Fruit fly (Drosophila melanogaster) whole organism, embryonic: Measurements from ENCODE around the gene CG33331.

ENCODE experiments used
- Bdp1 ChIP-seq: fragments of 200-800 bp; sonication (Bioruptor generic); optimal IDR thresholded peaks from 3 replicates; lab custom pipeline; 2016; ENCODE audit warnings: missing biosample characterization, missing genetic modification characterization
- Bgb ChIP-seq: fragments of 200-800 bp; sonication (Bioruptor generic); IDR thresholded peaks from 2 replicates; pipeline ENCODE4 v1.3.6; 2022; ENCODE audit warnings: missing biosample characterization, missing genetic modification characterization; ENCODE audit not compliant: partially characterized antibody
- Bteb2 ChIP-seq: fragments of 200-800 bp; sonication (Bioruptor generic); optimal IDR thresholded peaks from 2 replicates; lab custom pipeline; 2016; ENCODE audit warnings: missing biosample characterization, missing genetic modification characterization
- CG12071 ChIP-seq: fragments of 200-800 bp; sonication (Bioruptor generic); optimal IDR thresholded peaks from 3 replicates; lab custom pipeline; 2018; ENCODE audit warnings: missing biosample characterization, mild to moderate bottlenecking, missing genetic modification characterization
- CG12219 ChIP-seq: fragments of 200-800 bp; sonication (Bioruptor generic); optimal IDR thresholded peaks from 3 replicates; lab custom pipeline; 2018; ENCODE audit warnings: missing biosample characterization, mild to moderate bottlenecking, missing genetic modification characterization
- CG12659 ChIP-seq: fragments of 200-800 bp; sonication (Bioruptor generic); optimal IDR thresholded peaks from 3 replicates; lab custom pipeline; 2017; ENCODE audit warnings: mild to moderate bottlenecking, missing biosample characterization, missing genetic modification reagents, missing genetic modification characterization
- CG14050 ChIP-seq: fragments of 200-800 bp; sonication (Bioruptor generic); IDR thresholded peaks from 3 replicates; pipeline ENCODE4 v1.3.6; 2022; ENCODE audit warnings: missing biosample characterization, missing genetic modification characterization
- CG15479 ChIP-seq: fragments of 200-800 bp; sonication (Bioruptor generic); optimal IDR thresholded peaks from 3 replicates; lab custom pipeline; 2019; ENCODE audit warnings: missing biosample characterization, mild to moderate bottlenecking, missing genetic modification characterization, moderate library complexity
- CG15601 ChIP-seq: fragments of 200-800 bp; sonication (Bioruptor generic); optimal IDR thresholded peaks from 3 replicates; lab custom pipeline; 2019; ENCODE audit warnings: missing biosample characterization, mild to moderate bottlenecking, missing genetic modification characterization, moderate library complexity
- CG2678 ChIP-seq: fragments of 200-800 bp; sonication (Bioruptor generic); optimal IDR thresholded peaks from 3 replicates; lab custom pipeline; 2019; ENCODE audit warnings: missing biosample characterization, mild to moderate bottlenecking, missing genetic modification characterization, moderate library complexity
- CG31224 ChIP-seq: fragments of 200-800 bp; sonication (Bioruptor generic); IDR thresholded peaks from 2 replicates; pipeline ENCODE4 v1.3.6; 2022; ENCODE audit warnings: missing biosample characterization, missing genetic modification characterization
- CG3838 ChIP-seq: fragments of 200-800 bp; sonication (Bioruptor generic); optimal IDR thresholded peaks from 3 replicates; lab custom pipeline; 2016; ENCODE audit warnings: missing biosample characterization, missing genetic modification characterization
- CG3995 ChIP-seq: fragments of 200-800 bp; sonication (Bioruptor generic); optimal IDR thresholded peaks from 3 replicates; lab custom pipeline; 2016; ENCODE audit warnings: missing biosample characterization, missing genetic modification characterization
- CG4617 ChIP-seq: fragments of 200-800 bp; sonication (Bioruptor generic); optimal IDR thresholded peaks from 3 replicates; lab custom pipeline; 2016; ENCODE audit warnings: missing biosample characterization, missing genetic modification characterization, borderline replicate concordance
- CG4707 ChIP-seq: fragments of 200-800 bp; sonication (Bioruptor generic); optimal IDR thresholded peaks from 2 replicates; lab custom pipeline; 2018; ENCODE audit warnings: missing biosample characterization, mild to moderate bottlenecking, missing genetic modification characterization, moderate library complexity
- CG4820 ChIP-seq: fragments of 200-800 bp; sonication (Bioruptor generic); optimal IDR thresholded peaks from 3 replicates; lab custom pipeline; 2016; ENCODE audit warnings: missing biosample characterization, missing genetic modification characterization
- CG7839 ChIP-seq: fragments of 200-800 bp; sonication (Bioruptor generic); optimal IDR thresholded peaks from 3 replicates; lab custom pipeline; 2018; ENCODE audit warnings: missing biosample characterization, mild to moderate bottlenecking, missing genetic modification characterization, moderate library complexity
- CG8388 ChIP-seq: fragments of 200-800 bp; sonication (Bioruptor generic); optimal IDR thresholded peaks from 2 replicates; lab custom pipeline; 2019; ENCODE audit warnings: missing biosample characterization, mild to moderate bottlenecking, missing genetic modification characterization, moderate library complexity
- CG8944 ChIP-seq: fragments of 200-800 bp; sonication (Bioruptor generic); optimal IDR thresholded peaks from 3 replicates; lab custom pipeline; 2016; ENCODE audit warnings: missing biosample characterization, missing genetic modification characterization
- CG9215 ChIP-seq: fragments of 200-800 bp; sonication (Bioruptor generic); IDR thresholded peaks from 2 replicates; pipeline ENCODE4 v1.3.6; 2022; ENCODE audit warnings: missing biosample characterization, missing genetic modification characterization
- Chrac-16 ChIP-seq: fragments of 200-800 bp; sonication (Bioruptor generic); optimal IDR thresholded peaks from 3 replicates; lab custom pipeline; 2016; ENCODE audit warnings: missing biosample characterization, missing genetic modification characterization
- Dad ChIP-seq: fragments of 200-800 bp; sonication (Bioruptor generic); optimal IDR thresholded peaks from 3 replicates; lab custom pipeline; 2016; ENCODE audit warnings: missing biosample characterization, missing genetic modification characterization
- Doc3 ChIP-seq: fragments of 200-800 bp; sonication (Bioruptor generic); IDR thresholded peaks from 3 replicates; pipeline ENCODE4 v1.3.6; 2022; ENCODE audit warnings: missing biosample characterization, missing genetic modification characterization; ENCODE audit not compliant: partially characterized antibody
- Ets65A ChIP-seq: fragments of 200-800 bp; sonication (Bioruptor generic); peaks from one replicate; lab custom pipeline; 2016; ENCODE audit warnings: missing biosample characterization, missing genetic modification characterization
- Ets97D ChIP-seq: fragments of 200-800 bp; sonication (Bioruptor generic); optimal IDR thresholded peaks from 3 replicates; lab custom pipeline; 2016; ENCODE audit warnings: missing biosample characterization, missing genetic modification characterization
- Side ChIP-seq: fragments of 200-800 bp; sonication (Bioruptor generic); optimal IDR thresholded peaks from 2 replicates; lab custom pipeline; 2016; ENCODE audit warnings: missing biosample characterization, missing genetic modification characterization
- TFAM ChIP-seq: fragments of 200-800 bp; sonication (Bioruptor generic); optimal IDR thresholded peaks from 2 replicates; lab custom pipeline; 2017; ENCODE audit warnings: missing biosample characterization, missing genetic modification characterization, inconsistent platforms
- Taf1 ChIP-seq: fragments of 200-800 bp; sonication (Bioruptor generic); IDR thresholded peaks from 2 replicates; pipeline ENCODE4 v1.3.6; 2022; ENCODE audit warnings: missing biosample characterization, missing genetic modification characterization
- ab ChIP-seq: fragments of 200-800 bp; sonication (Bioruptor generic); optimal IDR thresholded peaks from 2 replicates; lab custom pipeline; 2016; ENCODE audit warnings: missing biosample characterization, missing genetic modification characterization
- ase ChIP-seq: fragments of 200-800 bp; sonication (Bioruptor generic); IDR thresholded peaks from 3 replicates; pipeline ENCODE4 v1.3.6; 2022; ENCODE audit warnings: missing biosample characterization, missing genetic modification characterization
- ash1 ChIP-seq: fragments of 200-800 bp; sonication (Bioruptor generic); optimal IDR thresholded peaks from 2 replicates; lab custom pipeline; 2018; ENCODE audit warnings: missing biosample characterization, mild to moderate bottlenecking, missing genetic modification characterization
- bbx ChIP-seq: fragments of 200-800 bp; sonication (Bioruptor generic); IDR thresholded peaks from 2 replicates; pipeline ENCODE4 v1.3.6; 2022; ENCODE audit warnings: missing biosample characterization, missing genetic modification characterization; ENCODE audit not compliant: partially characterized antibody
- bigmax ChIP-seq: fragments of 200-800 bp; sonication (Bioruptor generic); optimal IDR thresholded peaks from 2 replicates; lab custom pipeline; 2018; ENCODE audit warnings: missing biosample characterization, mild to moderate bottlenecking, missing genetic modification characterization
- btn ChIP-seq: fragments of 200-800 bp; sonication (Bioruptor generic); optimal IDR thresholded peaks from 2 replicates; lab custom pipeline; 2016; ENCODE audit warnings: missing biosample characterization, missing genetic modification characterization
- ci ChIP-seq: fragments of 200-800 bp; sonication (Bioruptor generic); IDR thresholded peaks from 3 replicates; pipeline ENCODE4 v1.3.6; 2022; ENCODE audit warnings: missing biosample characterization, missing genetic modification characterization
- ems ChIP-seq: fragments of 200-800 bp; sonication (Bioruptor generic); optimal IDR thresholded peaks from 3 replicates; lab custom pipeline; 2016; ENCODE audit warnings: missing biosample characterization, missing genetic modification characterization
- eve ChIP-seq, 2 experiments: fragments of >200 bp; optimal IDR thresholded peaks; 2 replicates each; lab custom pipeline; 2017; ENCODE audit warnings: missing biosample characterization in 2 of 2, missing genetic modification characterization in 2 of 2
- gfzf ChIP-seq: fragments of 200-800 bp; sonication (Bioruptor generic); optimal IDR thresholded peaks from 2 replicates; lab custom pipeline; 2016; ENCODE audit warnings: missing biosample characterization, mild to moderate bottlenecking, missing genetic modification characterization, moderate library complexity
- gro ChIP-seq: fragments of 200-800 bp; sonication (Bioruptor generic); optimal IDR thresholded peaks from 2 replicates; lab custom pipeline; 2016; ENCODE audit warnings: missing biosample characterization, missing genetic modification characterization
- knrl ChIP-seq: fragments of 200-800 bp; sonication (Bioruptor generic); IDR thresholded peaks from 3 replicates; pipeline ENCODE4 v1.3.6; 2022; ENCODE audit warnings: missing biosample characterization, missing genetic modification characterization; ENCODE audit not compliant: partially characterized antibody
- lov ChIP-seq, 2 experiments: fragments of 200-800 bp in 1 of 2; fragments of >200 bp in 1 of 2; sonication (Bioruptor generic) in 1 of 2; IDR thresholded peaks in 1 of 2; optimal IDR thresholded peaks in 1 of 2; 2 replicates in 1 of 2; 3 replicates in 1 of 2; pipeline versions ENCODE4 v1.3.6 to Lab custom; 2017 to 2022; ENCODE audit warnings: missing biosample characterization in 1 of 2, missing genetic modification characterization in 1 of 2
- oc ChIP-seq: fragments of 200-800 bp; sonication (Bioruptor generic); optimal IDR thresholded peaks from 2 replicates; lab custom pipeline; 2018; ENCODE audit warnings: missing biosample characterization, mild to moderate bottlenecking, missing genetic modification characterization, moderate library complexity
- p53 ChIP-seq: fragments of 200-800 bp; sonication (Bioruptor generic); optimal IDR thresholded peaks from 2 replicates; lab custom pipeline; 2016; ENCODE audit warnings: missing biosample characterization, missing genetic modification characterization
- slou ChIP-seq: fragments of 200-800 bp; sonication (Bioruptor generic); optimal IDR thresholded peaks from 3 replicates; lab custom pipeline; 2016; ENCODE audit warnings: missing biosample characterization, missing genetic modification characterization
- tgo ChIP-seq: fragments of 200-800 bp; sonication (Bioruptor generic); IDR thresholded peaks from 3 replicates; pipeline ENCODE4 v1.3.6; 2022; ENCODE audit warnings: missing biosample characterization, missing genetic modification characterization
- toy ChIP-seq: fragments of 200-800 bp; sonication (Bioruptor generic); IDR thresholded peaks from 2 replicates; pipeline ENCODE4 v1.3.6; 2022; ENCODE audit warnings: missing biosample characterization, missing genetic modification characterization
- ttk ChIP-seq: fragments of 200-800 bp; sonication (Bioruptor generic); IDR thresholded peaks from 2 replicates; pipeline ENCODE4 v2.1.2; 2022; ENCODE audit warnings: missing biosample characterization, missing genetic modification characterization
- wdn ChIP-seq: fragments of 200-800 bp; sonication (Bioruptor generic); IDR thresholded peaks from 2 replicates; pipeline ENCODE4 v1.3.6; 2022; ENCODE audit warnings: missing biosample characterization, missing genetic modification characterization

Gene CG33331

DNA sequence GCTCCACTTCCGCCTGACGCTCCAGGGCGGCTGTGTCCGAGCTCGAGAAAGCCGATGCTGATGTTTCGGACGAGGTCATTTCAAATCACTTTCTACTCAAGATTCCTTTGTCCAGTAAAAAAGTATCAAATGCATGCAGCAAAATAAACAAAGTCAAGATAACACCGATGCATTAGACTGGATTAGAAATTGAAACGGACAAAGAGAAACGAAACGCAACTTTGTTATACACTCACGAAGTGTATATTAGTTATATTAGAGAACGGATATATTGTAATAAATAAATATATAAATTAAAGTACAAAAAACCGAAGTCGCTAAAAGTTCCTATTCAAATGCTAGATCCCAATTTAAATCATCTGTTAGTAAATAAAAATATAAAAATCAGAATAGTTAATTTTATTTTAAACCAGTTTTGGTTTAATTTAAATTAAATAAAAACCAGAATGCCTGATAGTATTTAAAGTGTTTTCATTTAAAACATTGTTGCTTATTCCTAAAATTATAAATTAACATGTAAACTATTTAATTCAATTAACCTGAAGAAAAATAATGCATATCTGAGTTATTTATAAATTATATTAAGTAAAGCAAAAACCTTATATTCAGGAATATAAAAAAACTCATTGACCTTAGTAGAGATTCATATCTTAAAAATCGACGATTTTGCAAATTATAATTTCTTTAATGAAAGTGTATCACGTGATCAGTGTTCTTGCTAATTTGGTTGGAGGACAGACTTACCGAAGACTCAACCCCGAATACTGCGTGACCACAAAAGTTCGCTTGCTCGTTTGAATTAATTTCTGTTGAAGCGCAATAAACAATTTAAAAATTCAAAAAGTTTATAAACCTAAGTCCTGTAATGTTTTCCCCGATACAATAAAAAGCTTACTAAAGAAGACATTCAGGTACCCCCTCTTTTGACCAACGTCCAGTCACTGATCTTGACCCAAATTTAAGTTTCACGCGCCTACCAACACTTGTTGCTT lies 7.8 kb downstream of the CG33331 start, which contains the start of gene Dph2 (continued):
- TF ChIP-seq CG3995 (GFP tag; lab: Kevin White, UChicago) (peak; percentile 89), Doc3 (no peak), CG4820 (GFP tag; lab: Kevin White, UChicago) (peak; percentile 32), btn (no peak), ems (peak; percentile 17), gro (GFP tag; lab: Kevin White, UChicago) (peak; percentile 12), CG15479 (GFP tag; lab: Kevin White, UChicago) (no peak), knrl (GFP tag; lab: Robert Waterston, UW) (no peak; the same call in 2 of the 3 replicates), Taf1 (GFP tag; lab: Robert Waterston, UW) (peak; percentile 18; the same call in 1 of the 2 replicates), CG8388 (peak; percentile 78), CG12659 (GFP tag; lab: Kevin White, UChicago) (peak; percentile 79), CG8944 (GFP tag; lab: Kevin White, UChicago) (peak; percentile 8), tgo (GFP tag; lab: Robert Waterston, UW) (peak; percentile 82), lov (optimal IDR thresholded peaks at IDR 0.05; lab: Kevin White, UChicago) (no peak), lov (GFP tag; IDR thresholded peaks at IDR 0.05; lab: Robert Waterston, UW) (peak; percentile 58; the same call in 1 of the 3 replicates), wdn (peak; percentile 73), TFAM (GFP tag; lab: Kevin White, UChicago) (no peak), Bteb2 (GFP tag; lab: Kevin White, UChicago) (peak; percentile 16), CG4707 (GFP tag; lab: Kevin White, UChicago) (no peak), CG14050 (GFP tag; lab: Robert Waterston, UW) (peak; percentile 31; the same call in 1 of the 3 replicates), oc (no peak), CG2678 (tag; lab: Kevin White, UChicago) (peak; percentile 89), CG7839 (tag; lab: Kevin White, UChicago) (peak; percentile 87), bbx (GFP tag; lab: Robert Waterston, UW) (peak; percentile 33; the same call in 1 of the 2 replicates), ci (GFP tag; lab: Robert Waterston, UW) (peak; percentile 75), Dad (peak; percentile 19), ash1 (GFP tag; lab: Kevin White, UChicago) (no peak), Bdp1 (GFP tag; lab: Kevin White, UChicago) (peak; percentile 26), eve (GFP tag; optimal IDR thresholded peaks at IDR 0.05; lab: Kevin White, UChicago) (no peak), ttk (GFP tag; lab: Robert Waterston, UW) (peak; percentile 83), Side (GFP tag; lab: Kevin White, UChicago) (peak; percentile 25), Ets97D (GFP tag; lab: Kevin White, UChicago) (peak; percentile 47), CG3838 (no peak), gfzf (GFP tag; lab: Kevin White, UChicago) (peak; percentile 61), CG15601 (tag; lab: Kevin White, UChicago) (peak; percentile 63), Ets65A (peak; percentile 91), slou (no peak), bigmax (GFP tag; lab: Kevin White, UChicago) (no peak), p53 (GFP tag; lab: Kevin White, UChicago) (peak; percentile 14), CG31224 (GFP tag; lab: Robert Waterston, UW) (peak; percentile 66), ase (GFP tag; lab: Robert Waterston, UW) (peak; percentile 79; the same call in 2 of the 3 replicates), CG4617 (GFP tag; lab: Kevin White, UChicago) (peak; percentile 69), CG12219 (GFP tag; lab: Kevin White, UChicago) (no peak), Chrac-16 (peak; percentile 40), Bgb (GFP tag; lab: Robert Waterston, UW) (no peak), CG12071 (GFP tag; lab: Kevin White, UChicago) (no peak), CG9215 (GFP tag; lab: Robert Waterston, UW) (peak; percentile 63), ab (no peak), toy (GFP tag; lab: Robert Waterston, UW) (peak; percentile 47; the same call in 1 of the 2 replicates)
